Fruit fly (Drosophila melanogaster) whole organism, wandering third instar larva: ENCODE measurements around the gene CG10194.

Experiments used
- Hnf4 ChIP-seq: fragments of 200-800 bp; sonication (Bioruptor generic); optimal IDR thresholded peaks from 2 replicates; lab custom pipeline; 2016; ENCODE audit warnings: missing biosample characterization, mild to moderate bottlenecking, missing genetic modification characterization
- dsf ChIP-seq: sonication (Bioruptor generic); optimal IDR thresholded peaks from 2 replicates; lab custom pipeline; 2016; ENCODE audit warnings: missing biosample characterization, missing genetic modification characterization, borderline replicate concordance
- psq ChIP-seq: fragments of 200-800 bp; sonication (Bioruptor generic); optimal IDR thresholded peaks from 3 replicates; lab custom pipeline; 2017; ENCODE audit warnings: missing biosample characterization, mild to moderate bottlenecking, missing genetic modification characterization, moderate library complexity

DNA sequence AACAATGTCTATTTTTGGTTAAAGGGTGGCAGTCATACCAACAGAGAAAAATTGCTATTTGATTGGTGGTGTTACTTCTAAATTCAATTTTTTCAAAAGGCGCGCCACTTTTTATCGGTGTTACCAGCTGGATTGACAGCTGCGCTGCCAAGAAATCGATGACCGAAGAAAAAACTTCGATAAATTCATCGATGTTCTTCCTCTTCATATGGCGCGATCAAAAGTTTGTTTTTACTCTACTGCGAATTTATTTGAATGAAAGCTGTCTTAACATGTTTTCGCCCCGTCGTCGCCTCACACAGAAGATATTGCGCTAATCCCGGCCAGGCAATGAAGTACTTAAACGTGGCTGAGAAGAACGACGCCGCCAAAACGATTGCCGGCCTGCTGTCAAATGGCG is 8.1 kb upstream of the CG10194 start, which contains the start of gene Top3alpha:
- TF ChIP-seq psq (GFP tag; lab: Kevin White, UChicago) (no peak), Hnf4 (GFP tag; lab: Kevin White, UChicago) (no peak), dsf (no peak)
